Fruit fly (Drosophila melanogaster) whole organism, wandering third instar larva: ENCODE results near the gene mRpS24.

Experiments used
- CG9705 ChIP-seq: fragments of 200-800 bp; sonication (Bioruptor generic); optimal IDR thresholded peaks from 2 replicates; lab custom pipeline; 2018; ENCODE audit warnings: missing biosample characterization, mild to moderate bottlenecking, missing genetic modification characterization
- Dif ChIP-seq: fragments of 200-275, 200-300 bp; sonication (Bioruptor generic); optimal IDR thresholded peaks from 2 replicates; lab custom pipeline; 2018; ENCODE audit warnings: missing biosample characterization, missing genetic modification characterization; ENCODE audit not compliant: partially characterized antibody
- Myc ChIP-seq: fragments of >200 bp; optimal IDR thresholded peaks from 2 replicates; lab custom pipeline; 2017
- psq ChIP-seq: fragments of 200-800 bp; sonication (Bioruptor generic); optimal IDR thresholded peaks from 3 replicates; lab custom pipeline; 2017; ENCODE audit warnings: missing biosample characterization, mild to moderate bottlenecking, missing genetic modification characterization, moderate library complexity
- sv ChIP-seq: fragments of 200-800 bp; sonication (Bioruptor generic); optimal IDR thresholded peaks from 3 replicates; lab custom pipeline; 2016; ENCODE audit warnings: missing biosample characterization, missing genetic modification characterization

dm6 chr3R:24193373-24193879, 30.1 kb upstream of the mRpS24 start, which contains the start of the genes SMC6 and CG6204:
- TF ChIP-seq CG9705 (GFP tag; lab: Kevin White, UChicago) (peak; percentile 96), Myc (lab: Kevin White, UChicago) (no peak), Dif (GFP tag; lab: Kevin White, UChicago) (no peak), sv (GFP tag; lab: Kevin White, UChicago) (peak; percentile 88), psq (GFP tag; lab: Kevin White, UChicago) (peak; percentile 90)
